Fruit fly (Drosophila melanogaster) whole organism, wandering third instar larva: Measurements from ENCODE around the gene Pgant2.

Experiments
- Hnf4 ChIP-seq: fragments of 200-800 bp; sonication (Bioruptor generic); optimal IDR thresholded peaks from 2 replicates; lab custom pipeline; 2016; ENCODE audit warnings: missing biosample characterization, mild to moderate bottlenecking, missing genetic modification characterization
- lola ChIP-seq: fragments of >200 bp; optimal IDR thresholded peaks from 2 replicates; lab custom pipeline; 2017; ENCODE audit warnings: missing biosample characterization, missing genetic modification characterization
- psq ChIP-seq: fragments of 200-800 bp; sonication (Bioruptor generic); optimal IDR thresholded peaks from 3 replicates; lab custom pipeline; 2017; ENCODE audit warnings: missing biosample characterization, mild to moderate bottlenecking, missing genetic modification characterization, moderate library complexity

dm6 chr2L:3366043-3366679 lies 60.4 kb downstream of the Pgant2 start:
- TF ChIP-seq psq (no peak), Hnf4 (GFP tag; lab: Kevin White, UChicago) (no peak), lola (GFP tag; lab: Kevin White, UChicago) (no peak)
